Worm (Caenorhabditis elegans) whole organism, late embryonic: ENCODE measurements around the gene C10C5.4.

Experiments
- C08G9.2 ChIP-seq: sonication (generic microtip); optimal IDR thresholded peaks from 2 replicates; lab custom pipeline; 2016; ENCODE audit warnings: mild to moderate bottlenecking, missing genetic modification characterization, moderate library complexity, missing compliant biosample characterization
- C38D4.7 ChIP-seq: fragments of 200-800 bp; sonication (Bioruptor generic); optimal IDR thresholded peaks from 2 replicates; lab custom pipeline; 2018; ENCODE audit warnings: mild to moderate bottlenecking, missing genetic modification characterization, moderate library complexity, missing compliant biosample characterization
- F13H6.1 ChIP-seq: sonication (generic microtip); optimal IDR thresholded peaks from 2 replicates; lab custom pipeline; 2016; ENCODE audit warnings: missing genetic modification characterization, missing compliant biosample characterization
- K02D7.2 ChIP-seq: sonication (generic microtip); optimal IDR thresholded peaks from 2 replicates; lab custom pipeline; 2017; ENCODE audit warnings: mild to moderate bottlenecking, missing genetic modification characterization, missing compliant biosample characterization
- Y22D7AL.16 ChIP-seq: sonication (generic microtip); optimal IDR thresholded peaks from 2 replicates; lab custom pipeline; 2016; ENCODE audit warnings: missing genetic modification characterization, missing compliant biosample characterization
- ahr-1 ChIP-seq: sonication (generic microtip); optimal IDR thresholded peaks from 2 replicates; lab custom pipeline; 2016; ENCODE audit warnings: missing genetic modification characterization, missing compliant biosample characterization
- ama-1 ChIP-seq: fragments of 150-350 bp; optimal IDR thresholded peaks from 2 replicates; lab custom pipeline; 2014
- ceh-18 ChIP-seq: sonication (generic microtip); optimal IDR thresholded peaks from 2 replicates; lab custom pipeline; 2016; ENCODE audit warnings: missing genetic modification characterization, missing compliant biosample characterization
- ceh-24 ChIP-seq: sonication (generic microtip); optimal IDR thresholded peaks from 2 replicates; lab custom pipeline; 2016; ENCODE audit warnings: mild to moderate bottlenecking, missing genetic modification characterization, missing compliant biosample characterization
- ceh-45 ChIP-seq: fragments of 200-800 bp; sonication (Bioruptor generic); IDR thresholded peaks from 2 replicates; pipeline ENCODE4 v1.3.6; 2022; ENCODE audit warnings: missing genetic modification reagents, missing genetic modification characterization, missing compliant biosample characterization
- ceh-48 ChIP-seq: sonication (generic microtip); optimal IDR thresholded peaks from 2 replicates; lab custom pipeline; 2016; ENCODE audit warnings: missing genetic modification characterization, inconsistent platforms, missing compliant biosample characterization
- ceh-6 ChIP-seq: fragments of 200-800 bp; sonication (Bioruptor generic); optimal IDR thresholded peaks from 2 replicates; lab custom pipeline; 2018; ENCODE audit warnings: mild to moderate bottlenecking, missing genetic modification characterization, missing compliant biosample characterization
- che-1 ChIP-seq: sonication (generic microtip); optimal IDR thresholded peaks from 2 replicates; lab custom pipeline; 2016; ENCODE audit warnings: mild to moderate bottlenecking, missing genetic modification characterization, missing compliant biosample characterization
- dve-1 ChIP-seq: sonication (generic microtip); optimal IDR thresholded peaks from 2 replicates; lab custom pipeline; 2017; ENCODE audit warnings: antibody characterized with exemption, mild to moderate bottlenecking, missing genetic modification characterization, missing compliant biosample characterization
- elt-2 ChIP-seq: sonication (generic microtip); optimal IDR thresholded peaks from 2 replicates; lab custom pipeline; 2016; ENCODE audit warnings: missing genetic modification reagents, missing genetic modification characterization, missing compliant biosample characterization
- elt-4 ChIP-seq: sonication (generic microtip); optimal IDR thresholded peaks from 2 replicates; lab custom pipeline; 2016; ENCODE audit warnings: missing genetic modification characterization, missing compliant biosample characterization
- ets-4 ChIP-seq: sonication (generic microtip); optimal IDR thresholded peaks from 2 replicates; lab custom pipeline; 2016; ENCODE audit warnings: missing genetic modification characterization, missing compliant biosample characterization
- fax-1 ChIP-seq: sonication (generic microtip); optimal IDR thresholded peaks from 2 replicates; lab custom pipeline; 2016; ENCODE audit warnings: missing genotype, missing genetic modification characterization, missing compliant biosample characterization
- fkh-10 ChIP-seq: fragments of 150-350 bp; optimal IDR thresholded peaks from 2 replicates; lab custom pipeline; 2014; ENCODE audit warnings: missing biosample characterization, missing genetic modification reagents, missing genetic modification characterization
- fkh-6 ChIP-seq: sonication (generic microtip); optimal IDR thresholded peaks from 2 replicates; lab custom pipeline; 2016; ENCODE audit warnings: missing genetic modification characterization, missing compliant biosample characterization
- gmeb-2 ChIP-seq: sonication (generic microtip); optimal IDR thresholded peaks from 2 replicates; lab custom pipeline; 2016; ENCODE audit warnings: missing genetic modification characterization, inconsistent platforms, missing compliant biosample characterization
- hlh-13 ChIP-seq: fragments of 200-800 bp; sonication (Bioruptor generic); optimal IDR thresholded peaks from 2 replicates; lab custom pipeline; 2018; ENCODE audit warnings: mild to moderate bottlenecking, missing genetic modification characterization, missing compliant biosample characterization
- hlh-30 ChIP-seq: sonication (generic microtip); optimal IDR thresholded peaks from 2 replicates; lab custom pipeline; 2017; ENCODE audit warnings: antibody characterized with exemption, missing genetic modification characterization, missing compliant biosample characterization; ENCODE audit not compliant: insufficient read depth
- odd-2 ChIP-seq: sonication (generic microtip); optimal IDR thresholded peaks from 2 replicates; lab custom pipeline; 2017; ENCODE audit warnings: antibody characterized with exemption, mild to moderate bottlenecking, missing genetic modification characterization, missing compliant biosample characterization
- pax-1 ChIP-seq: fragments of 150-350 bp; optimal IDR thresholded peaks from 2 replicates; lab custom pipeline; 2014; ENCODE audit warnings: missing biosample characterization, missing genetic modification characterization
- pha-4 ChIP-seq: fragments of 150-350 bp; optimal IDR thresholded peaks from 2 replicates; lab custom pipeline; 2018; ENCODE audit warnings: missing biosample characterization, missing genetic modification reagents, missing genetic modification characterization
- pqm-1 ChIP-seq: sonication (generic microtip); optimal IDR thresholded peaks from 2 replicates; lab custom pipeline; 2016; ENCODE audit warnings: missing genetic modification characterization, missing compliant biosample characterization
- ref-2 ChIP-seq: sonication (generic microtip); optimal IDR thresholded peaks from 2 replicates; lab custom pipeline; 2016; ENCODE audit warnings: missing genetic modification characterization, missing compliant biosample characterization
- sdc-2 ChIP-seq: sonication (generic microtip); optimal IDR thresholded peaks from 2 replicates; lab custom pipeline; 2016; ENCODE audit warnings: missing genotype, missing genetic modification characterization, missing compliant biosample characterization
- sox-2 ChIP-seq: fragments of 200-800 bp; sonication (Bioruptor generic); IDR thresholded peaks from 2 replicates; pipeline ENCODE4 v1.3.6; 2022; ENCODE audit warnings: missing genetic modification reagents, missing genetic modification characterization, missing compliant biosample characterization
- syd-9 ChIP-seq: sonication (generic microtip); optimal IDR thresholded peaks from 2 replicates; lab custom pipeline; 2016; ENCODE audit warnings: mild to moderate bottlenecking, missing genetic modification characterization, moderate library complexity, missing compliant biosample characterization
- ttx-3 ChIP-seq: sonication (generic microtip); optimal IDR thresholded peaks from 2 replicates; lab custom pipeline; 2016; ENCODE audit warnings: missing genetic modification reagents, missing genetic modification characterization, missing compliant biosample characterization
- unc-3 ChIP-seq, 2 experiments: fragments of 200-800 bp in 1 of 2; sonication (Bioruptor generic) in 1 of 2; sonication (generic microtip) in 1 of 2; conservative IDR thresholded peaks in 1 of 2; optimal IDR thresholded peaks in 1 of 2; 2 replicates each; pipeline versions ENCODE4 v1.3.6 to Lab custom; 2016 to 2022; ENCODE audit warnings: missing compliant biosample characterization in 2 of 2, missing genetic modification characterization in 2 of 2, missing genetic modification reagents in 1 of 2
- unc-42 ChIP-seq: sonication (generic microtip); optimal IDR thresholded peaks from 2 replicates; lab custom pipeline; 2016; ENCODE audit warnings: missing genotype, missing genetic modification characterization, missing compliant biosample characterization
- zip-5 ChIP-seq: sonication (generic microtip); optimal IDR thresholded peaks from 2 replicates; lab custom pipeline; 2016; ENCODE audit warnings: missing genetic modification characterization, missing compliant biosample characterization
- ztf-16 ChIP-seq: sonication (generic microtip); optimal IDR thresholded peaks from 2 replicates; lab custom pipeline; 2017; ENCODE audit warnings: missing genetic modification characterization, missing compliant biosample characterization

Gene C10C5.4

DNA sequence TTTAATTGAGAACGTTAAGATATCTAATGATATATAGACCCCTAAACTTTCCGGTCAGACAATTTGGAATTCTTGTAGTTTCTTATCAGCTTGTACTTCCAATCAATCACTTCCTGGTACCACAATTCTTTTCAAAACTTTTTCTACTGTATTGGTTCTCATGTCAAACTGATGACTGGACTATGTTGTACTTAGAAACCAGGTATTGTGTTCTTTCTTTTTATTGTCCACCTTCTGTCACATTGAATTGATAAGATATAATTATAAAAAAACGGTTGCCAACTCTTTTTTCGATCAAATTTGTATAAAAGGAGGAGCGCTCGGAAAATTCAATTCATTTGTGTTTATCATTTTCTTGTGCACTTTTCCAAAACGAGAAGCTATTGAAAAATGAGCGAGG lies at the start of gene C10C5.4:
TSS of gene C10C5.4 (plus strand) at position 281 of the 400 bp plus-strand sequence.
- TF ChIP-seq ceh-6 (GFP tag; lab: Kevin White, UChicago) (no peak), hlh-30 (tag; lab: Kevin White, UChicago) (no peak), ets-4 (no peak), ceh-48 (tag; lab: Kevin White, UChicago) (no peak), ref-2 (tag; lab: Kevin White, UChicago) (no peak), dve-1 (tag; lab: Kevin White, UChicago) (no peak), ama-1 (lab: Kevin White, UChicago) (no peak), fkh-10 (GFP tag; lab: Kevin White, UChicago) (no peak), sdc-2 (tag; lab: Kevin White, UChicago) (no peak), Y22D7AL.16 (tag; lab: Kevin White, UChicago) (no peak), pqm-1 (tag; lab: Kevin White, UChicago) (no peak), ttx-3 (no peak), F13H6.1 (no peak), sox-2 (GFP tag; lab: Robert Waterston, UW) (no peak), fax-1 (tag; lab: Kevin White, UChicago) (no peak), ceh-45 (GFP tag; lab: Robert Waterston, UW) (no peak), ceh-24 (tag; lab: Kevin White, UChicago) (no peak), C38D4.7 (GFP tag; lab: Kevin White, UChicago) (no peak), hlh-13 (GFP tag; lab: Kevin White, UChicago) (no peak), pax-1 (tag; lab: Kevin White, UChicago) (no peak)

DNA sequence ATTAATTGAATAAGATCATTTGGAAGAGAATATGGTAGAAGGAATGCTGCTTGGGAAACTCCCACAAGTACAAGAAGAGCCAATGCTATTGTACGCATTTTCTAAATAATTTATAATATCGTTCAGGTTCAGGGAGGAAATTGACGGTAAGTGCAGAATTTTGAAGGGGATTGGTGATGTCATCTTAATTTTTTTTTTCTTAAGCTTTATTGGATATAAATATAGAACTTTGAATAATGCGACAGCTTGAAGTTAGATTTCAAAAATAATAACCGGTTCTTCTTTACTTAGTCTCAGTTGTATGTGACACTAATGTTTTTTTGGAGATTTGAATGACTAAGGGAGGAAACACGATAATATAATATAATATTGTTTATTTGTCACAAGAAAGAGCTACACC lies 47.6 kb upstream of the C10C5.4 start, which contains the start of gene nspg-7.1:
TSS of gene nspg-7.1 (minus strand) at position 101 of the 400 bp plus-strand sequence.
- no peak for TF ChIP-seq ref-2 (tag; lab: Kevin White, UChicago)
- no peak for TF ChIP-seq zip-5
- no peak for TF ChIP-seq ets-4
- no peak for TF ChIP-seq ahr-1
- no peak for TF ChIP-seq K02D7.2 (tag; lab: Kevin White, UChicago)
- no peak for TF ChIP-seq pax-1 (tag; lab: Kevin White, UChicago)
- no peak for TF ChIP-seq hlh-13 (GFP tag; lab: Kevin White, UChicago)
- no peak for TF ChIP-seq ceh-18 (tag; lab: Kevin White, UChicago)
- no peak for TF ChIP-seq gmeb-2
- TF ChIP-seq ztf-16: no peak
- TF ChIP-seq syd-9 (tag; lab: Kevin White, UChicago): no peak
- TF ChIP-seq ceh-48 (tag; lab: Kevin White, UChicago): no peak
- TF ChIP-seq F13H6.1: no peak
- no peak for TF ChIP-seq che-1 (tag; lab: Kevin White, UChicago)
- no peak for TF ChIP-seq odd-2
- TF ChIP-seq fkh-10 (GFP tag; lab: Kevin White, UChicago): no peak
- no peak for TF ChIP-seq pha-4

DNA sequence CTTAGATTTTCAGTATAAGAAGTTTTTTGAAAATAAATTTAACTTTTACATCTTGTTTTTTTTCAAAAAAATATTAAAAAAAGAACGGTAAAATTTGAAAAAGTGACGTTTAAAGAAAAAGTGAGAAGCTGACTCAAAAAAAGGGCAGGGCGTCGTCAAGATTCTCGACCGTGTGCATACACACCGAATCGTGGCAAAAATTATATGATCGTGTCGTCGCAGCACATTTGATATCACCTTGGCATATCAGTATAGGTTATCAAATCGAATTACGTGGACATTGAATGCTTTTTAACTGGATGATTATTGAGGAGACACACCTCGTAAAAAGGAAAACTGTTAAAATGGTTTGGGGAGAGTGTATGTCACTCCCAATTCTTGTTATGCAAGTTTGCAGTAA lies 45.3 kb upstream of the C10C5.4 start:
- no peak for TF ChIP-seq elt-4
- no peak for TF ChIP-seq sox-2 (GFP tag; lab: Robert Waterston, UW)
- TF ChIP-seq unc-42 (tag; lab: Kevin White, UChicago): no peak
- no peak for TF ChIP-seq C08G9.2
- no peak for TF ChIP-seq unc-3 (GFP tag; conservative IDR thresholded peaks at IDR 0.05; lab: Robert Waterston, UW)
- TF ChIP-seq unc-3 (tag; optimal IDR thresholded peaks at IDR 0.05; lab: Kevin White, UChicago): no peak
- no peak for TF ChIP-seq fkh-6 (tag; lab: Kevin White, UChicago)
- TF ChIP-seq ref-2 (tag; lab: Kevin White, UChicago): no peak
- TF ChIP-seq elt-2 (tag; lab: Kevin White, UChicago): peak; percentile 49
- TF ChIP-seq, all 69 proteins: peak for 1
